Fruit fly (Drosophila melanogaster): ENCODE data around the gene CG5653.

dm6 chr3L:8981495-8981894 lies 15.3 kb upstream of the CG5653 start, which contains the start of gene CG13314:
- TF ChIP-seq Vsx2 (GFP tag; optimal IDR thresholded peaks at IDR 0.05; ENCODE audit: partially characterized antibody): no peak
- no peak for TF ChIP-seq Hr78 (GFP tag; optimal IDR thresholded peaks at IDR 0.05)
- TF ChIP-seq CG32264 (GFP tag; optimal IDR thresholded peaks at IDR 0.05): no peak
- TF ChIP-seq usp (GFP tag; optimal IDR thresholded peaks at IDR 0.05): no peak
- no peak for TF ChIP-seq Hr83 (GFP tag; optimal IDR thresholded peaks at IDR 0.05; ENCODE audit: poor library complexity, severe bottlenecking)
- no peak for TF ChIP-seq Myc (optimal IDR thresholded peaks at IDR 0.05)
- no peak for TF ChIP-seq pan (optimal IDR thresholded peaks at IDR 0.05)
- no peak for TF ChIP-seq br (GFP tag; optimal IDR thresholded peaks at IDR 0.05)
- TF ChIP-seq GATAd (GFP tag; optimal IDR thresholded peaks at IDR 0.05): no peak
- no peak for TF ChIP-seq h (GFP tag; optimal IDR thresholded peaks at IDR 0.05)
- TF ChIP-seq fru (GFP tag; optimal IDR thresholded peaks at IDR 0.05): no peak
- no peak for TF ChIP-seq OdsH (GFP tag; optimal IDR thresholded peaks at IDR 0.05)

Measured in whole organism, wandering third instar larva.